Worm (Caenorhabditis elegans) whole organism, L1 larva: ENCODE data around the gene M176.5.

Experiments
- C16A3.4 ChIP-seq: fragments of 150-350 bp; optimal IDR thresholded peaks from 2 replicates; lab custom pipeline; 2014; ENCODE audit warnings: missing biosample characterization, missing genetic modification characterization
- F16B12.6 ChIP-seq: fragments of 150-350 bp; optimal IDR thresholded peaks from 2 replicates; lab custom pipeline; 2014; ENCODE audit warnings: missing biosample characterization, missing genetic modification characterization
- alr-1 ChIP-seq: fragments of 200-800 bp; sonication (Bioruptor generic); optimal IDR thresholded peaks from 2 replicates; lab custom pipeline; 2018; ENCODE audit warnings: borderline replicate concordance, mild to moderate bottlenecking, missing genetic modification characterization, missing compliant biosample characterization
- aly-2 ChIP-seq: fragments of 150-350 bp; optimal IDR thresholded peaks from 2 replicates; lab custom pipeline; 2014; ENCODE audit warnings: missing biosample characterization, missing genetic modification characterization
- ceh-88 ChIP-seq: fragments of 200-800 bp; sonication (Bioruptor generic); IDR thresholded peaks from 2 replicates; pipeline ENCODE4 v1.3.6; 2022; ENCODE audit warnings: missing genetic modification characterization, missing compliant biosample characterization
- efl-3 ChIP-seq: fragments of 200-800 bp; sonication (Bioruptor generic); optimal IDR thresholded peaks from 2 replicates; lab custom pipeline; 2018; ENCODE audit warnings: mild to moderate bottlenecking, missing genetic modification characterization, missing compliant biosample characterization
- egl-13 ChIP-seq: sonication (generic microtip); optimal IDR thresholded peaks from 2 replicates; lab custom pipeline; 2016; ENCODE audit warnings: missing genotype, missing genetic modification reagents, missing genetic modification characterization, missing compliant biosample characterization
- elt-2 ChIP-seq: sonication (generic microtip); optimal IDR thresholded peaks from 2 replicates; lab custom pipeline; 2016; ENCODE audit warnings: missing genetic modification characterization, mild to moderate bottlenecking, inconsistent platforms, missing compliant biosample characterization, missing genetic modification reagents
- fkh-4 ChIP-seq: sonication (generic microtip); optimal IDR thresholded peaks from 2 replicates; lab custom pipeline; 2016; ENCODE audit warnings: missing compliant biosample characterization, missing genetic modification characterization, borderline replicate concordance
- fos-1 ChIP-seq: fragments of 150-350 bp; optimal IDR thresholded peaks from 2 replicates; lab custom pipeline; 2014; ENCODE audit warnings: missing biosample characterization, missing genetic modification characterization
- grh-1 ChIP-seq: fragments of 200-800 bp; sonication (Bioruptor generic); IDR thresholded peaks from 2 replicates; pipeline ENCODE4 v1.3.6; 2022; ENCODE audit warnings: missing genetic modification reagents, missing genetic modification characterization, missing compliant biosample characterization
- hpl-2 ChIP-seq: fragments of 150-350 bp; optimal IDR thresholded peaks from 2 replicates; lab custom pipeline; 2014; ENCODE audit warnings: missing biosample characterization, missing genetic modification reagents, missing genetic modification characterization
- irx-1 ChIP-seq: sonication (generic microtip); optimal IDR thresholded peaks from 2 replicates; lab custom pipeline; 2016; ENCODE audit warnings: missing genetic modification characterization, missing compliant biosample characterization
- isw-1 ChIP-seq: fragments of 200-800 bp; sonication (Bioruptor generic); IDR thresholded peaks from 2 replicates; pipeline ENCODE4 v1.3.6; 2022; ENCODE audit warnings: missing genetic modification characterization, missing compliant biosample characterization
- lin-13 ChIP-seq: fragments of 150-350 bp; optimal IDR thresholded peaks from 2 replicates; lab custom pipeline; 2014; ENCODE audit warnings: missing biosample characterization, missing genetic modification reagents, missing genetic modification characterization
- lin-14 ChIP-seq: fragments of 200-800 bp; sonication (Bioruptor generic); optimal IDR thresholded peaks from 2 replicates; lab custom pipeline; 2018; ENCODE audit warnings: mild to moderate bottlenecking, missing genetic modification characterization, moderate library complexity, missing compliant biosample characterization
- lin-39 ChIP-seq: fragments of 150-350 bp; optimal IDR thresholded peaks from 2 replicates; lab custom pipeline; 2014; ENCODE audit warnings: missing biosample characterization, missing genetic modification reagents, missing genetic modification characterization
- mdl-1 ChIP-seq, 2 experiments: fragments of 150-350 bp; optimal IDR thresholded peaks; 2 replicates each; lab custom pipeline; 2014 to 2017; ENCODE audit warnings: missing biosample characterization in 2 of 2, missing genetic modification characterization in 2 of 2, inconsistent platforms in 1 of 2
- mep-1 ChIP-seq: fragments of 150-350 bp; optimal IDR thresholded peaks from 2 replicates; lab custom pipeline; 2014; ENCODE audit warnings: missing biosample characterization, missing genetic modification characterization
- nhr-11 ChIP-seq: fragments of 150-350 bp; optimal IDR thresholded peaks from 2 replicates; lab custom pipeline; 2014; ENCODE audit warnings: missing biosample characterization, missing genetic modification characterization
- nhr-12 ChIP-seq: sonication (generic microtip); optimal IDR thresholded peaks from 2 replicates; lab custom pipeline; 2017; ENCODE audit warnings: missing biosample characterization, missing genetic modification characterization
- nhr-19 ChIP-seq: fragments of 200-800 bp; sonication (Bioruptor generic); conservative IDR thresholded peaks from 2 replicates; pipeline ENCODE4 v1.3.6; 2022; ENCODE audit warnings: missing genetic modification characterization, missing compliant biosample characterization
- nhr-20 ChIP-seq: sonication (generic microtip); optimal IDR thresholded peaks from 2 replicates; lab custom pipeline; 2016; ENCODE audit warnings: mild to moderate bottlenecking, missing genetic modification characterization, missing compliant biosample characterization
- nhr-28 ChIP-seq: fragments of 150-350 bp; optimal IDR thresholded peaks from 2 replicates; lab custom pipeline; 2014; ENCODE audit warnings: missing biosample characterization, missing genetic modification characterization
- nhr-47 ChIP-seq: sonication (generic microtip); optimal IDR thresholded peaks from 2 replicates; lab custom pipeline; 2016; ENCODE audit warnings: mild to moderate bottlenecking, missing genetic modification characterization, moderate library complexity, missing compliant biosample characterization
- nhr-71 ChIP-seq: sonication (generic microtip); optimal IDR thresholded peaks from 2 replicates; lab custom pipeline; 2016; ENCODE audit warnings: mild to moderate bottlenecking, missing genetic modification characterization, moderate library complexity, missing compliant biosample characterization
- nhr-76 ChIP-seq: sonication (generic microtip); optimal IDR thresholded peaks from 2 replicates; lab custom pipeline; 2017; ENCODE audit warnings: missing biosample characterization, missing genetic modification characterization
- nhr-85 ChIP-seq: sonication (generic microtip); peaks from one replicate; lab custom pipeline; 2016; ENCODE audit warnings: missing genetic modification characterization, inconsistent platforms, missing compliant biosample characterization
- pag-3 ChIP-seq: sonication (generic microtip); optimal IDR thresholded peaks from 2 replicates; lab custom pipeline; 2017; ENCODE audit warnings: missing genetic modification characterization, mild to moderate bottlenecking, missing compliant biosample characterization, antibody characterized with exemption, borderline replicate concordance; ENCODE audit not compliant: insufficient read depth
- pqm-1 ChIP-seq: sonication (generic microtip); optimal IDR thresholded peaks from 3 replicates; lab custom pipeline; 2017; ENCODE audit warnings: missing biosample characterization, missing genetic modification characterization
- rnt-1 ChIP-seq: sonication (generic microtip); optimal IDR thresholded peaks from 2 replicates; lab custom pipeline; 2016; ENCODE audit warnings: mild to moderate bottlenecking, missing genetic modification characterization, moderate library complexity, missing compliant biosample characterization
- skn-1 ChIP-seq: fragments of 150-350 bp; optimal IDR thresholded peaks from 2 replicates; lab custom pipeline; 2014; ENCODE audit warnings: missing biosample characterization, missing genetic modification characterization
- snu-23 ChIP-seq: sonication (generic microtip); optimal IDR thresholded peaks from 2 replicates; lab custom pipeline; 2016; ENCODE audit warnings: missing genetic modification characterization, missing compliant biosample characterization
- sox-4 ChIP-seq: sonication (generic microtip); optimal IDR thresholded peaks from 2 replicates; lab custom pipeline; 2016; ENCODE audit warnings: missing genetic modification characterization, missing compliant biosample characterization
- sup-37 ChIP-seq: fragments of 200-800 bp; sonication (Bioruptor generic); optimal IDR thresholded peaks from 2 replicates; lab custom pipeline; 2018; ENCODE audit warnings: mild to moderate bottlenecking, missing genetic modification characterization, missing compliant biosample characterization
- swsn-7 ChIP-seq: sonication (generic microtip); optimal IDR thresholded peaks from 2 replicates; lab custom pipeline; 2016; ENCODE audit warnings: missing genetic modification characterization, missing compliant biosample characterization
- tlp-1 ChIP-seq: fragments of 150-350 bp; optimal IDR thresholded peaks from 2 replicates; lab custom pipeline; 2014; ENCODE audit warnings: missing biosample characterization, missing genetic modification characterization
- unc-130 ChIP-seq: fragments of 150-350 bp; optimal IDR thresholded peaks from 2 replicates; lab custom pipeline; 2017; ENCODE audit warnings: missing biosample characterization, missing genetic modification characterization, inconsistent platforms
- unc-62 ChIP-seq: fragments of 150-350 bp; optimal IDR thresholded peaks from 2 replicates; lab custom pipeline; 2014; ENCODE audit warnings: missing biosample characterization, missing genetic modification reagents, missing genetic modification characterization
- unc-86 ChIP-seq: sonication (generic microtip); optimal IDR thresholded peaks from 2 replicates; lab custom pipeline; 2016; ENCODE audit warnings: missing genetic modification characterization, missing compliant biosample characterization

M176.5 gene

DNA sequence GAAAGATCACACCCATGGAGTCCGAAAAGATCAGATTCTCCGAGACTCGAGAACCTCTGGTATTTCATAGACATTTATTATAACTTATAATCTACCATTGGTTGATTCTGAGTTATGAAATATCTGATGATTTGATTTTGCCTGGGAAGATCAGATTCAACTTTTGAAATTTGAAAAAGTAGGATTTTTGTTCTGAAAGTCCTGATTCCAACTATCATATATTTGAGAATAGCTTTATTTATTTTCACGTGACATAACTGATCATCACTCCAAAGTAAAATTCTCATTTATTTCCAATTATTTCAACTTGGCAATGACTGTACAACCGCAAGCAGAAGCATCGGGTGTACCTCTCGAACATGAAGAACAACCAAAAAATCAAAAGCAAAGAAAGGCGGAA is 27.8 kb downstream of the M176.5 start, which contains the start of gene Y51B9A.7:
Gene Y51B9A.7 (plus strand): TSS at position 301 of the 400 bp plus-strand sequence.
- TF ChIP-seq nhr-71 (tag; lab: Kevin White, UChicago) (no peak), nhr-11 (tag; lab: Kevin White, UChicago) (no peak), tlp-1 (tag; lab: Kevin White, UChicago) (no peak), hpl-2 (GFP tag; lab: Kevin White, UChicago) (no peak), aly-2 (tag; lab: Kevin White, UChicago) (no peak), alr-1 (tag; lab: Kevin White, UChicago) (no peak), unc-130 (tag; lab: Kevin White, UChicago) (no peak), pag-3 (tag; lab: Kevin White, UChicago) (no peak), isw-1 (GFP tag; lab: Robert Waterston, UW) (no peak), nhr-28 (tag; lab: Kevin White, UChicago) (no peak), unc-86 (tag; lab: Kevin White, UChicago) (no peak), nhr-47 (tag; lab: Kevin White, UChicago) (no peak), irx-1 (tag; lab: Kevin White, UChicago) (no peak), elt-2 (no peak), skn-1 (tag; lab: Kevin White, UChicago) (no peak), sox-4 (tag; lab: Kevin White, UChicago) (no peak), unc-62 (GFP tag; lab: Kevin White, UChicago) (no peak), nhr-20 (no peak), mep-1 (no peak)

DNA sequence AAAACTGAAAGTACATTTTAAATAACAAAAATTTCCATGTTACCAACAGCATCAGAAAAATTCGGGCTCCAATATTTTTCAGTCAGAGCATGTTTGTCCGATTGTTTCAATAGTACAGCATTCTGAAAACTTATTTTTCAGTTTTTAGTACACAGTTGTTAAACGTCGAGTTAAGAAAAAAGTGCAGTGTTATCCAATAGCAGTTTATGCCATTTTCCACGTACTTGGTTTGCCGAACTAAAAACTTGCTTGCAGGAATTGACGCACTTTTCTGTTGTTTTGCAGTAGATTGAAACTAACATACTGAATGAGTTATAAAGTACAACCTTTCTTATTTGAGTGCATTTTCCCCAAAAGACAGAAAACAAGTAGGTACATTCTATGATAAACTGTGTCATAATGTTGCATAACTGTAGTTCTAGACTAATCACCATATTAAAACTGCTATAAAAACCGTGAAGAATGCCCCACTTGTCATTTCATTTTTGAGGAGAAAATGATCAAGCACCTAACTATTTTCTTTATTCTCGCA is 29.1 kb downstream of the M176.5 start, which contains the start of the genes Y51B9A.14 and Y51B9A.8:
Gene Y51B9A.14 (minus strand): TSS at position 101 of the 532 bp plus-strand sequence.
Gene Y51B9A.8 (plus strand): TSS at position 482 of the 532 bp plus-strand sequence.
- TF ChIP-seq F16B12.6: no peak
- TF ChIP-seq nhr-20: no peak
- TF ChIP-seq fos-1 (tag; lab: Kevin White, UChicago): no peak
- no peak for TF ChIP-seq egl-13 (tag; lab: Kevin White, UChicago)
- no peak for TF ChIP-seq nhr-85 (tag; lab: Kevin White, UChicago)
- no peak for TF ChIP-seq grh-1 (GFP tag; lab: Robert Waterston, UW)
- no peak for TF ChIP-seq unc-62 (GFP tag; lab: Kevin White, UChicago)
- TF ChIP-seq mdl-1 (tag; optimal IDR thresholded peaks at IDR 0.05; lab: Kevin White, UChicago): no peak
- TF ChIP-seq sox-4 (tag; lab: Kevin White, UChicago): no peak
- no peak for TF ChIP-seq pqm-1 (tag; lab: Kevin White, UChicago)
- TF ChIP-seq efl-3: no peak
- TF ChIP-seq nhr-28 (tag; lab: Kevin White, UChicago): no peak

DNA sequence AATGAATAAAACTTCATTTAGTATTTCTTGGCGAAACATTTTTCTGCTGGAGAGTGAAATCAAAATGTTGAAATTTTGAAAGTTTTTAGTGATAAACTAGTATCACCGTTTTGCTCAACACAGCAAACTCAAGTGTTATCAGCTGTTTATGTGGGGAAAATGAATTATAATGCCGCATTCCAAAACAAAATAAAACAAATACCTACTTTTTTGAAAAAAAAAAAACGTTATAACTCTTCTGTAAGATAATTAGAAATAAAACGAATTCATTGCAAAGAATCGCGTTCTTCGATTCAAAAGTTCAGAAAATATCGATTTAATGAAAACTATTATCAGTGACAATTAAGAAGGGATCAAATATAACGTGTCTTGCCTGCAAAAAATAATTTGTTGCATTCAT is 30.0 kb downstream of the M176.5 start, which contains the start of gene Y51B9A.9:
Gene Y51B9A.9 (minus strand): TSS at position 101 of the 400 bp plus-strand sequence.
- TF ChIP-seq F16B12.6: no peak
- TF ChIP-seq elt-2: peak; percentile 3
- TF ChIP-seq nhr-85 (tag; lab: Kevin White, UChicago): no peak

DNA sequence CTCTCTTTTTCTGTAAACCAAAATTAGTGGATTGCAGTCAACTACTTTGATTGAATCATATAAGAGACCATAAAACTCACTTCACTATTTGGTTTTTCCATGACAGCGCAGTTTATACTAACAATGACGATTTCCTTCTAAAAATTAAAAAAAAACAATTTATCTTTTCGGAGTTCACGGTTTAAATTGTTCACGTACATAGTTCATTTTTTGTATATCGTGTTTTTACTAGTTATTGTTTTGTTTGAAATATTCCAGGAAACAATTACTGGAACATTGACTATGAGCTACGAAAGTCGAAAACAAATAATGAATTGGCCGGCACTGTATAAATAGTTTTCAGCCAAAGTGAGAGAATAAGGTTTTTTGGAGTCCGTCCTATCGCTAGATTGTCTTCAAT is 34.8 kb downstream of the M176.5 start, which contains the start of gene lido-17:
Gene lido-17 (minus strand): TSS at position 101 of the 400 bp plus-strand sequence.
- TF ChIP-seq fkh-4 (tag; lab: Kevin White, UChicago) (no peak), snu-23 (no peak), C16A3.4 (no peak), alr-1 (tag; lab: Kevin White, UChicago) (no peak), unc-130 (tag; lab: Kevin White, UChicago) (no peak), pag-3 (tag; lab: Kevin White, UChicago) (no peak), nhr-76 (no peak), elt-2 (no peak), rnt-1 (tag; lab: Kevin White, UChicago) (no peak), isw-1 (GFP tag; lab: Robert Waterston, UW) (no peak), nhr-85 (tag; lab: Kevin White, UChicago) (no peak)

DNA sequence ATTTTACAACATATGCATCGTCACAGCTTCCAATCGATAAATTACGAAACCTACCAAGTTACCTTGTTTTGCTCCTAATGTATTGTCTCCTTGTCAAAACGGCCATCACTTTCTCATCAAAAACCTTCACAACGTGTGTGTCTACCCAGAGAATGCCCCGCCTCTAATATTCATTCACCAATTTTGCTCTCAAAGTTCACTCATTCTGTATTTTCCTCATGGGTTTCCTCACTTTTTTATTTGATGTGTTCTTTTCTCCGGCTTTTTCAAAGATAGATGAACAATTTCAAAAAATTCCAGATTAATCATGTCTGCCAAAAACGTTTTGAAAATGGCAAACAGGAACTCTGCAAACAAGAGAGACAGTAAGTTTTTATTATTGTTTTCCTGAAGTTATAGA is 42.3 kb downstream of the M176.5 start, which contains the start of gene C06C3.7:
Gene C06C3.7 (plus strand): TSS at position 301 of the 400 bp plus-strand sequence.
- TF ChIP-seq nhr-12: no peak
- no peak for TF ChIP-seq lin-39 (tag; lab: Kevin White, UChicago)
- no peak for TF ChIP-seq lin-13
- no peak for TF ChIP-seq snu-23
- no peak for TF ChIP-seq ceh-88 (GFP tag; lab: Robert Waterston, UW)
- no peak for TF ChIP-seq rnt-1 (tag; lab: Kevin White, UChicago)
- TF ChIP-seq sup-37 (GFP tag; lab: Kevin White, UChicago): no peak
- TF ChIP-seq unc-130 (tag; lab: Kevin White, UChicago): no peak
- TF ChIP-seq lin-14 (GFP tag; lab: Kevin White, UChicago): no peak
- no peak for TF ChIP-seq nhr-19 (GFP tag; lab: Robert Waterston, UW)
- no peak for TF ChIP-seq nhr-85 (tag; lab: Kevin White, UChicago)
- TF ChIP-seq swsn-7 (tag; lab: Kevin White, UChicago): no peak
